Fruit fly (Drosophila melanogaster): ENCODE results near the gene RpL7A.

DNA sequence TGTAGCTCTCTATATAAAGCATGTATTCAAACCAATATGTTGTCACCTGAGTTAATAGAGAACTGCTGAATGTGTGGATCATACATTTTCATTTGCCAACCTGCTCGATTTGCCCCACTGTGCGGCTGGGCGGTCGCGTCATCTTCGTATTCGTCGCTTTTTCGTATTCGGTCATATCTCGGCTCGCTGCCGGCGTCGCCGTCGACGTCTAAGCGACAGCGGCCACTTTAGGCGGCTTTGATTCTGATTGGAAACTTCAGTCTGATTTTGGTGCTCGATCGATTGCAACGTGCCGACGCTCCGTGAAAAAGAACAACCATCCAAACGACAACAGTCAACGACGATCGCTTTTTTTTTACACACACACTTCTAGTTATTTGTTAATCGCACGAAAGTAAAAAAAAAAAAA, 12.7 kb upstream of the RpL7A start:
- TF ChIP-seq N (GFP tag; optimal IDR thresholded peaks at IDR 0.05) (no peak), usp (GFP tag; optimal IDR thresholded peaks at IDR 0.05) (no peak), Myc (optimal IDR thresholded peaks at IDR 0.05) (no peak)

All from whole organism, wandering third instar larva.